Worm (Caenorhabditis elegans) whole organism, early embryonic: Measurements from ENCODE around the gene C29A12.6.

ENCODE experiments used
- B0310.2 ChIP-seq: sonication (generic microtip); optimal IDR thresholded peaks from 2 replicates; lab custom pipeline; 2016; ENCODE audit warnings: mild to moderate bottlenecking, missing genetic modification characterization, missing compliant biosample characterization
- F13C5.2 ChIP-seq: sonication (generic microtip); optimal IDR thresholded peaks from 2 replicates; lab custom pipeline; 2017; ENCODE audit warnings: mild to moderate bottlenecking, missing genetic modification characterization, inconsistent platforms, missing compliant biosample characterization
- aly-1 ChIP-seq: sonication (generic microtip); optimal IDR thresholded peaks from 2 replicates; lab custom pipeline; 2016; ENCODE audit warnings: missing genetic modification characterization, missing compliant biosample characterization
- ama-1 ChIP-seq: fragments of 150-350 bp; optimal IDR thresholded peaks from 2 replicates; lab custom pipeline; 2014
- ceh-13 ChIP-seq: fragments of 200-800 bp; sonication (Bioruptor generic); optimal IDR thresholded peaks from 2 replicates; lab custom pipeline; 2018; ENCODE audit warnings: mild to moderate bottlenecking, missing genetic modification characterization, missing compliant biosample characterization
- ceh-36 ChIP-seq: sonication (generic microtip); optimal IDR thresholded peaks from 2 replicates; lab custom pipeline; 2016; ENCODE audit warnings: missing genetic modification characterization, inconsistent platforms, missing compliant biosample characterization
- ets-7 ChIP-seq: sonication (generic microtip); optimal IDR thresholded peaks from 2 replicates; lab custom pipeline; 2016; ENCODE audit warnings: missing genotype, missing genetic modification characterization, missing compliant biosample characterization
- flt-1 ChIP-seq: fragments of 200-800 bp; sonication (Bioruptor generic); IDR thresholded peaks from 2 replicates; pipeline ENCODE4 v1.3.6; 2022; ENCODE audit warnings: missing genetic modification characterization, missing compliant biosample characterization
- hmbx-1 ChIP-seq: sonication (generic microtip); optimal IDR thresholded peaks from 2 replicates; lab custom pipeline; 2016; ENCODE audit warnings: mild to moderate bottlenecking, missing genetic modification characterization, missing compliant biosample characterization
- hmg-4 ChIP-seq: fragments of 200-800 bp; sonication (Bioruptor generic); optimal IDR thresholded peaks from 2 replicates; lab custom pipeline; 2018; ENCODE audit warnings: mild to moderate bottlenecking, missing genetic modification characterization, missing compliant biosample characterization
- hnd-1 ChIP-seq: sonication (generic microtip); optimal IDR thresholded peaks from 2 replicates; lab custom pipeline; 2016; ENCODE audit warnings: missing genetic modification characterization, missing compliant biosample characterization
- pes-1 ChIP-seq: fragments of 200-800 bp; sonication (Bioruptor generic); IDR thresholded peaks from 2 replicates; pipeline ENCODE4 v1.3.6; 2022; ENCODE audit warnings: missing genetic modification reagents, missing genetic modification characterization, missing compliant biosample characterization
- scrt-1 ChIP-seq: fragments of 200-800 bp; sonication (Bioruptor generic); IDR thresholded peaks from 2 replicates; pipeline ENCODE4 v1.3.6; 2022; ENCODE audit warnings: missing genetic modification characterization, missing compliant biosample characterization
- sea-1 ChIP-seq: fragments of 200-800 bp; sonication (Bioruptor generic); conservative IDR thresholded peaks from 2 replicates; pipeline ENCODE4 v1.3.6; 2022; ENCODE audit warnings: missing genetic modification characterization, missing compliant biosample characterization
- tbx-11 ChIP-seq: fragments of 200-800 bp; sonication (Bioruptor generic); IDR thresholded peaks from 2 replicates; pipeline ENCODE4 v1.3.6; 2022; ENCODE audit warnings: missing genetic modification characterization, missing compliant biosample characterization
- tbx-37 ChIP-seq: fragments of 200-800 bp; sonication (Bioruptor generic); conservative IDR thresholded peaks from 2 replicates; pipeline ENCODE4 v1.3.6; 2022; ENCODE audit warnings: missing genetic modification reagents, missing genetic modification characterization, missing compliant biosample characterization
- tra-4 ChIP-seq: sonication (generic microtip); optimal IDR thresholded peaks from 2 replicates; lab custom pipeline; 2017; ENCODE audit warnings: missing genetic modification characterization, missing compliant biosample characterization

Gene C29A12.6

DNA sequence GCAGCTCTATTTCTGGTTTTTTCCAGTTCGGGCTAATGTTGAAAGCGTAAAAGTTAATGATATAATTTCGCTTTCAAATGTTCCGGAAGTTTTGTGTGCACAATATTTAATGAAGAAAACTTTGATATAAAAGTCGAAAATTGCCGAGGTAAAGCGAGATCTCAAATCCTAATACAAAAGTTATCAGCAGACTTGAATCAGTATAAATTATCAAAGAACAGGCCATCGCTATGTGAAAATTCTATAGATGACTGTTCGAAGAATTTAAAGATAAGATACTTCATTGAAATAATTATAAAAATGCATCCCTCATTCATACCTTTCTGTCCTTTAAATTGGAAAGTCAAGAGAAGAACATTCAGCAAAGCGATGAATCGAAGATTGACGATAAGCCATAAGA lies at the start of gene C29A12.6:
Gene C29A12.6, plus strand, starts transcription at position 301 of the 400 bp plus-strand sequence.
- TF ChIP-seq pes-1 (GFP tag; lab: Robert Waterston, UW) (no peak), hnd-1 (tag; lab: Kevin White, UChicago) (no peak), hmbx-1 (tag; lab: Kevin White, UChicago) (no peak), scrt-1 (GFP tag; lab: Robert Waterston, UW) (no peak), B0310.2 (no peak), sea-1 (GFP tag; lab: Robert Waterston, UW) (no peak), tra-4 (tag; lab: Kevin White, UChicago) (no peak), ama-1 (lab: Kevin White, UChicago) (no peak), tbx-37 (GFP tag; lab: Robert Waterston, UW) (no peak), flt-1 (GFP tag; lab: Robert Waterston, UW) (no peak), ceh-13 (GFP tag; lab: Kevin White, UChicago) (no peak), ceh-36 (tag; lab: Kevin White, UChicago) (no peak), tbx-11 (GFP tag; lab: Robert Waterston, UW) (no peak), hmg-4 (no peak), F13C5.2 (no peak)

ce11 chrV:10798090-10798489 lies 48.9 kb upstream of the C29A12.6 start, which contains the start of gene srh-184:
Gene srh-184, minus strand, starts transcription at chrV:10798190.
- TF ChIP-seq hmg-4, result no peak
- TF ChIP-seq sea-1 (GFP tag; lab: Robert Waterston, UW), result no peak
- TF ChIP-seq ets-7, result no peak
- TF ChIP-seq pes-1 (GFP tag; lab: Robert Waterston, UW), result no peak
- no peak for TF ChIP-seq aly-1
- no peak for TF ChIP-seq hnd-1 (tag; lab: Kevin White, UChicago)
- TF ChIP-seq F13C5.2, result no peak
- TF ChIP-seq ceh-36 (tag; lab: Kevin White, UChicago), result no peak
- no peak for TF ChIP-seq tbx-11 (GFP tag; lab: Robert Waterston, UW)
- no peak for TF ChIP-seq flt-1 (GFP tag; lab: Robert Waterston, UW)
- no peak for TF ChIP-seq tbx-37 (GFP tag; lab: Robert Waterston, UW)
- no peak for TF ChIP-seq tra-4 (tag; lab: Kevin White, UChicago)
- TF ChIP-seq ceh-13 (GFP tag; lab: Kevin White, UChicago), result no peak
- no peak for TF ChIP-seq hmbx-1 (tag; lab: Kevin White, UChicago)
- TF ChIP-seq scrt-1 (GFP tag; lab: Robert Waterston, UW), result no peak
- no peak for TF ChIP-seq B0310.2
- no peak for TF ChIP-seq ama-1 (lab: Kevin White, UChicago)

- TF ChIP-seq tbx-11 (GFP tag; lab: Robert Waterston, UW) (no peak), tbx-37 (GFP tag; lab: Robert Waterston, UW) (no peak), B0310.2 (no peak), ceh-36 (tag; lab: Kevin White, UChicago) (no peak), hmg-4 (no peak), flt-1 (GFP tag; lab: Robert Waterston, UW) (no peak), sea-1 (GFP tag; lab: Robert Waterston, UW) (no peak), ama-1 (lab: Kevin White, UChicago) (no peak), ets-7 (no peak), ceh-13 (GFP tag; lab: Kevin White, UChicago) (no peak), tra-4 (tag; lab: Kevin White, UChicago) (no peak)
Measured at ce11 chrV:10801154-10801553, 45.8 kb upstream of the C29A12.6 start, which contains the start of gene D1054.18. Gene D1054.18, minus strand, starts transcription at chrV:10801198.

ce11 chrV:10802060-10802459 lies 44.9 kb upstream of the C29A12.6 start:
- no peak for TF ChIP-seq scrt-1 (GFP tag; lab: Robert Waterston, UW)
- no peak for TF ChIP-seq hmg-4
- no peak for TF ChIP-seq hnd-1 (tag; lab: Kevin White, UChicago)
- TF ChIP-seq ama-1 (lab: Kevin White, UChicago), result no peak
- no peak for TF ChIP-seq ets-7
- TF ChIP-seq tbx-37 (GFP tag; lab: Robert Waterston, UW), result no peak
- no peak for TF ChIP-seq tbx-11 (GFP tag; lab: Robert Waterston, UW)
- TF ChIP-seq ceh-13 (GFP tag; lab: Kevin White, UChicago), result no peak
- no peak for TF ChIP-seq flt-1 (GFP tag; lab: Robert Waterston, UW)
- TF ChIP-seq ceh-36 (tag; lab: Kevin White, UChicago), result no peak
- no peak for TF ChIP-seq tra-4 (tag; lab: Kevin White, UChicago)
- no peak for TF ChIP-seq B0310.2
- TF ChIP-seq pes-1 (GFP tag; lab: Robert Waterston, UW), result no peak
- no peak for TF ChIP-seq F13C5.2
- TF ChIP-seq sea-1 (GFP tag; lab: Robert Waterston, UW), result no peak
- TF ChIP-seq aly-1, result no peak
- TF ChIP-seq hmbx-1 (tag; lab: Kevin White, UChicago), result no peak

ce11 chrV:10804374-10804773 lies 42.6 kb upstream of the C29A12.6 start, which contains the start of gene secs-1:
Gene secs-1, minus strand, starts transcription at chrV:10804474.
- TF ChIP-seq scrt-1 (GFP tag; lab: Robert Waterston, UW) (no peak), hnd-1 (tag; lab: Kevin White, UChicago) (no peak), ets-7 (no peak), flt-1 (GFP tag; lab: Robert Waterston, UW) (no peak), hmbx-1 (tag; lab: Kevin White, UChicago) (no peak), ceh-13 (GFP tag; lab: Kevin White, UChicago) (no peak), B0310.2 (no peak), tbx-11 (GFP tag; lab: Robert Waterston, UW) (no peak), ama-1 (lab: Kevin White, UChicago) (no peak), sea-1 (GFP tag; lab: Robert Waterston, UW) (no peak), pes-1 (GFP tag; lab: Robert Waterston, UW) (no peak), ceh-36 (tag; lab: Kevin White, UChicago) (no peak), tbx-37 (GFP tag; lab: Robert Waterston, UW) (no peak), tra-4 (tag; lab: Kevin White, UChicago) (no peak), F13C5.2 (no peak), aly-1 (no peak), hmg-4 (no peak)

- TF ChIP-seq hmbx-1 (tag; lab: Kevin White, UChicago), result no peak
Measured at ce11 chrV:10805934-10806333, 41.1 kb upstream of the C29A12.6 start, which contains the start of gene prp-38. Gene prp-38, minus strand, starts transcription at chrV:10806034.

DNA sequence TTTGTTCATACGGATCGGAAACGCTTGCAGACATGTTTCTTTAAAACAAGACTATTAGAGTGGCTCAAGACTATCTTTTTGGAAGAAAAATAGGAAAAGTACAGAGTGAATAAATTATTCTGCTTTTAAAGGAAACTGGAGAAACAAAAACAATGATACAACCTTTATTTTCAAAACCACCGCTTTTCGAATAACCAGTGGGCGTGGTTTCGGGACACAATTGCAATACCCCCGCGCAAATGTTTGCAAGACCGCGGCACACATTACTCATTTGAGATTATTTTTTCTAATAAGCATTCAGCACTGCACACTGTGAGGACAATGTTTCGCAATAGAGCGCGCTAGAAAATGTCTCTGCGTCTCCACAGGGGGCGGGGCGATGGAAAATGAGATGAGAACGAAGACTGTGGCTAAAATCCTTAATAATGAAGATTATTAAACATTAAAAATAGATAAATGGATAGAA lies 39.1 kb upstream of the C29A12.6 start, which contains the start of gene plrg-1:
Gene plrg-1, minus strand, starts transcription at position 51 of the 466 bp plus-strand sequence.
- peak; percentile 88 for TF ChIP-seq ceh-36 (tag; lab: Kevin White, UChicago)
- peak; percentile 78 for TF ChIP-seq ets-7
- peak; percentile 89 for TF ChIP-seq sea-1 (GFP tag; lab: Robert Waterston, UW)
- no peak; the same call in 1 of the 2 replicates for TF ChIP-seq pes-1 (GFP tag; lab: Robert Waterston, UW)
- peak; percentile 94 for TF ChIP-seq F13C5.2
- peak; percentile 88 for TF ChIP-seq tbx-37 (GFP tag; lab: Robert Waterston, UW)
- peak; percentile 61 for TF ChIP-seq hnd-1 (tag; lab: Kevin White, UChicago)
- TF ChIP-seq scrt-1 (GFP tag; lab: Robert Waterston, UW), result peak; percentile 89
- TF ChIP-seq tra-4 (tag; lab: Kevin White, UChicago), result peak; percentile 32
- peak; percentile 80 for TF ChIP-seq tbx-11 (GFP tag; lab: Robert Waterston, UW)
- TF ChIP-seq hmbx-1 (tag; lab: Kevin White, UChicago), result peak; percentile 41
- TF ChIP-seq ama-1 (lab: Kevin White, UChicago), result no peak
- TF ChIP-seq hmg-4, result peak; percentile 88
- TF ChIP-seq aly-1, result peak; percentile 72
- peak; percentile 64 for TF ChIP-seq B0310.2
- peak; percentile 77 for TF ChIP-seq flt-1 (GFP tag; lab: Robert Waterston, UW)
- TF ChIP-seq ceh-13 (GFP tag; lab: Kevin White, UChicago), result peak; percentile 64
